1 worm cellular context compared by ENCODE assay signal in genomic region chrIII:4343070-4343469, ce11.
A peak's percentile ranks its signal among the peaks of the same experiment; 100 is the strongest.
TF ChIP-seq lines count a peak whose summit lies in the region.

TSS of gene B0285.3 (minus strand) at chrIII:4343336.
TSS of gene lcmt-1 (plus strand) at chrIII:4343446.

TF ChIP-seq in whole organism, L1 larva, 84 proteins besides CTCF, POLR2A, EP300 and RAD21 (continued from another document):
- TF ChIP-seq nhr-20 (tag; optimal IDR thresholded peaks at IDR 0.05; lab: Kevin White, UChicago), result peak; percentile 58
- no peak for TF ChIP-seq nhr-28 (tag; optimal IDR thresholded peaks at IDR 0.05; lab: Kevin White, UChicago)
- peak; percentile 87 for TF ChIP-seq lin-14 (GFP tag; optimal IDR thresholded peaks at IDR 0.05; lab: Kevin White, UChicago)
- TF ChIP-seq dpl-1 (GFP tag; optimal IDR thresholded peaks at IDR 0.05; lab: Kevin White, UChicago), result peak; percentile 24 to 60 (median 50)
- no peak for TF ChIP-seq fkh-10 (GFP tag; optimal IDR thresholded peaks at IDR 0.05; lab: Kevin White, UChicago)
- peak; percentile 79 for TF ChIP-seq irx-1 (tag; optimal IDR thresholded peaks at IDR 0.05; lab: Kevin White, UChicago)
- peak; percentile 23 for TF ChIP-seq snpc-4 (tag; optimal IDR thresholded peaks at IDR 0.05; lab: Kevin White, UChicago)
- TF ChIP-seq grh-1 (GFP tag; IDR thresholded peaks at IDR 0.05; lab: Robert Waterston, UW), result no peak
- TF ChIP-seq tlp-1 (tag; optimal IDR thresholded peaks at IDR 0.05; lab: Kevin White, UChicago), result no peak
- no peak for TF ChIP-seq Y116A8C.19 (tag; optimal IDR thresholded peaks at IDR 0.05; lab: Kevin White, UChicago; ENCODE audit: borderline replicate concordance)
- TF ChIP-seq unc-98 (GFP tag; IDR thresholded peaks at IDR 0.05; lab: Robert Waterston, UW), result no peak
- peak; percentile 87 for TF ChIP-seq lir-3 (tag; optimal IDR thresholded peaks at IDR 0.05; lab: Kevin White, UChicago; ENCODE audit: poor library complexity)
- peak in 1 of 2 experiments; percentile 84 for TF ChIP-seq ztf-11 (tag; optimal IDR thresholded peaks at IDR 0.05; lab: Kevin White, UChicago)
- TF ChIP-seq elt-3 (tag; optimal IDR thresholded peaks at IDR 0.05; lab: Kevin White, UChicago), result no peak
- TF ChIP-seq nhr-76 (tag; optimal IDR thresholded peaks at IDR 0.05; lab: Kevin White, UChicago), result no peak
- peak; percentile 33 for TF ChIP-seq skn-1 (tag; optimal IDR thresholded peaks at IDR 0.05; lab: Kevin White, UChicago)
- TF ChIP-seq C04F5.9 (tag; optimal IDR thresholded peaks at IDR 0.05; lab: Kevin White, UChicago), result peak; percentile 51
- TF ChIP-seq zip-4 (GFP tag; optimal IDR thresholded peaks at IDR 0.05; lab: Kevin White, UChicago), result no peak
- peak; percentile 33; the same call in 1 of the 2 replicates for TF ChIP-seq mab-9 (GFP tag; IDR thresholded peaks at IDR 0.05; lab: Robert Waterston, UW)
- peak; percentile 38 for TF ChIP-seq fkh-8 (tag; optimal IDR thresholded peaks at IDR 0.05; lab: Kevin White, UChicago)
- TF ChIP-seq dsc-1 (tag; optimal IDR thresholded peaks at IDR 0.05; lab: Kevin White, UChicago), result peak; percentile 75
- peak; percentile 82 for TF ChIP-seq nhr-85 (tag; lab: Kevin White, UChicago)
- peak; percentile 61 for TF ChIP-seq swsn-7 (tag; optimal IDR thresholded peaks at IDR 0.05; lab: Kevin White, UChicago)
- TF ChIP-seq elt-2 (tag; optimal IDR thresholded peaks at IDR 0.05; lab: Kevin White, UChicago), result no peak
- no peak for TF ChIP-seq nhr-77 (tag; optimal IDR thresholded peaks at IDR 0.05; lab: Kevin White, UChicago)
- no peak for TF ChIP-seq ceh-63 (GFP tag; optimal IDR thresholded peaks at IDR 0.05; lab: Kevin White, UChicago)
- TF ChIP-seq egl-13 (tag; optimal IDR thresholded peaks at IDR 0.05; lab: Kevin White, UChicago), result peak; percentile 41
- TF ChIP-seq hpl-2 (GFP tag; optimal IDR thresholded peaks at IDR 0.05; lab: Kevin White, UChicago), result no peak
- TF ChIP-seq unc-86 (tag; optimal IDR thresholded peaks at IDR 0.05; lab: Kevin White, UChicago), result peak; percentile 31
